Fruit fly (Drosophila melanogaster) whole organism, embryonic: ENCODE results near the gene CG34292.

ENCODE experiments used
- ATbp ChIP-seq: fragments of 200-800 bp; sonication (Bioruptor generic); optimal IDR thresholded peaks from 2 replicates; lab custom pipeline; 2017; ENCODE audit warnings: missing biosample characterization, mild to moderate bottlenecking, missing genetic modification characterization, missing genetic modification reagents
- Aef1 ChIP-seq: fragments of 200-800 bp; sonication (Bioruptor generic); IDR thresholded peaks from 3 replicates; pipeline ENCODE4 v1.3.6; 2022; ENCODE audit warnings: missing biosample characterization, missing genetic modification characterization
- CG10543 ChIP-seq: fragments of 200-800 bp; sonication (Bioruptor generic); optimal IDR thresholded peaks from 3 replicates; lab custom pipeline; 2017; ENCODE audit warnings: missing biosample characterization, mild to moderate bottlenecking, missing genetic modification characterization, moderate library complexity
- CG11560 ChIP-seq: fragments of 200-800 bp; sonication (Bioruptor generic); IDR thresholded peaks from 3 replicates; pipeline ENCODE4 v1.3.6; 2022; ENCODE audit warnings: missing biosample characterization, missing genetic modification characterization
- CG11695 ChIP-seq: fragments of 200-800 bp; sonication (Bioruptor generic); IDR thresholded peaks from 3 replicates; pipeline ENCODE4 v1.3.6; 2022; ENCODE audit warnings: missing biosample characterization, missing genetic modification characterization
- CG13894 ChIP-seq: fragments of 200-800 bp; sonication (Bioruptor generic); optimal IDR thresholded peaks from 3 replicates; lab custom pipeline; 2018; ENCODE audit warnings: missing biosample characterization, mild to moderate bottlenecking, missing genetic modification characterization, moderate library complexity
- CG14050 ChIP-seq: fragments of 200-800 bp; sonication (Bioruptor generic); IDR thresholded peaks from 3 replicates; pipeline ENCODE4 v1.3.6; 2022; ENCODE audit warnings: missing biosample characterization, missing genetic modification characterization
- CG15696 ChIP-seq: fragments of 200-800 bp; sonication (Bioruptor generic); optimal IDR thresholded peaks from 2 replicates; lab custom pipeline; 2019; ENCODE audit warnings: missing biosample characterization, mild to moderate bottlenecking, missing genetic modification characterization, moderate library complexity
- CG18476 ChIP-seq: fragments of 200-800 bp; sonication (Bioruptor generic); optimal IDR thresholded peaks from 2 replicates; lab custom pipeline; 2016; ENCODE audit warnings: missing biosample characterization, mild to moderate bottlenecking, missing genetic modification characterization
- CG2199 ChIP-seq: fragments of 200-800 bp; sonication (Bioruptor generic); IDR thresholded peaks from 3 replicates; pipeline ENCODE4 v1.3.6; 2022; ENCODE audit warnings: missing biosample characterization, missing genetic modification characterization
- CG2678 ChIP-seq: fragments of 200-800 bp; sonication (Bioruptor generic); optimal IDR thresholded peaks from 3 replicates; lab custom pipeline; 2019; ENCODE audit warnings: missing biosample characterization, mild to moderate bottlenecking, missing genetic modification characterization, moderate library complexity
- CG34422 ChIP-seq: fragments of 200-800 bp; sonication (Bioruptor generic); IDR thresholded peaks from 3 replicates; pipeline ENCODE4 v1.3.6; 2022; ENCODE audit warnings: missing biosample characterization, missing genetic modification characterization
- CG4617 ChIP-seq: fragments of 200-800 bp; sonication (Bioruptor generic); optimal IDR thresholded peaks from 3 replicates; lab custom pipeline; 2016; ENCODE audit warnings: missing biosample characterization, missing genetic modification characterization, borderline replicate concordance
- CG6791 ChIP-seq: fragments of 200-800 bp; sonication (Bioruptor generic); IDR thresholded peaks from 3 replicates; pipeline ENCODE4 v1.3.6; 2022; ENCODE audit warnings: missing biosample characterization, missing genetic modification characterization; ENCODE audit not compliant: partially characterized antibody
- CG7556 ChIP-seq: fragments of 200-800 bp; sonication (Bioruptor generic); optimal IDR thresholded peaks from 2 replicates; lab custom pipeline; 2017; ENCODE audit warnings: missing biosample characterization, mild to moderate bottlenecking, missing genetic modification characterization
- CkIIα-i1 ChIP-seq: fragments of 200-800 bp; sonication (Bioruptor generic); IDR thresholded peaks from 2 replicates; pipeline ENCODE4 v1.3.6; 2022; ENCODE audit warnings: missing biosample characterization, missing genetic modification characterization
- Dll ChIP-seq: fragments of 200-800 bp; sonication (Bioruptor generic); IDR thresholded peaks from 4 replicates; pipeline ENCODE4 v1.3.6; 2022; ENCODE audit warnings: missing biosample characterization, missing genetic modification characterization; ENCODE audit not compliant: partially characterized antibody
- Eip74EF ChIP-seq, 2 experiments: fragments of 200-800 bp in 1 of 2; fragments of >200 bp in 1 of 2; sonication (Bioruptor generic) in 1 of 2; optimal IDR thresholded peaks; 2 replicates each; lab custom pipeline; 2017 to 2019; ENCODE audit warnings: missing biosample characterization in 2 of 2, missing genetic modification characterization in 2 of 2, mild to moderate bottlenecking in 1 of 2, moderate library complexity in 1 of 2
- Fer2 ChIP-seq: fragments of 200-800 bp; sonication (Bioruptor generic); optimal IDR thresholded peaks from 2 replicates; lab custom pipeline; 2018; ENCODE audit warnings: missing biosample characterization, mild to moderate bottlenecking, missing genetic modification characterization, moderate library complexity
- Hr51 ChIP-seq, 2 experiments: fragments of 200-800 bp; sonication (Bioruptor generic); optimal IDR thresholded peaks; 2 replicates in 1 of 2; 3 replicates in 1 of 2; lab custom pipeline; 2016 to 2018; ENCODE audit warnings: missing biosample characterization in 2 of 2, missing genetic modification characterization in 2 of 2, mild to moderate bottlenecking in 1 of 2, moderate library complexity in 1 of 2
- Hr78 ChIP-seq, 2 experiments: fragments of 200-800 bp in 1 of 2; fragments of >200 bp in 1 of 2; sonication (Bioruptor generic) in 1 of 2; optimal IDR thresholded peaks; 2 replicates each; lab custom pipeline; 2017 to 2019; ENCODE audit warnings: missing biosample characterization in 2 of 2, missing genetic modification characterization in 2 of 2, mild to moderate bottlenecking in 1 of 2, moderate library complexity in 1 of 2
- Jarid2 ChIP-seq: fragments of 200-800 bp; sonication (Bioruptor generic); optimal IDR thresholded peaks from 3 replicates; lab custom pipeline; 2017; ENCODE audit warnings: mild to moderate bottlenecking, missing biosample characterization, missing genetic modification reagents, missing genetic modification characterization
- Kr ChIP-seq: fragments of 200-800 bp; sonication (Bioruptor generic); optimal IDR thresholded peaks from 2 replicates; lab custom pipeline; 2017; ENCODE audit warnings: missing biosample characterization, mild to moderate bottlenecking, missing genetic modification characterization
- NfI ChIP-seq: fragments of 200-800 bp; sonication (Bioruptor generic); optimal IDR thresholded peaks from 3 replicates; lab custom pipeline; 2018; ENCODE audit warnings: missing biosample characterization, mild to moderate bottlenecking, missing genetic modification characterization, moderate library complexity
- Oaz ChIP-seq: fragments of 200-800 bp; sonication (Bioruptor generic); IDR thresholded peaks from 2 replicates; pipeline ENCODE4 v1.3.6; 2022; ENCODE audit warnings: missing biosample characterization, missing genetic modification characterization
- Pdp1 ChIP-seq, 2 experiments: fragments of 200-800 bp; sonication (Bioruptor generic); optimal IDR thresholded peaks; 3 replicates each; lab custom pipeline; 2016; ENCODE audit warnings: missing biosample characterization in 2 of 2, missing genetic modification characterization in 2 of 2, mild to moderate bottlenecking in 1 of 2, moderate library complexity in 1 of 2
- Ptx1 ChIP-seq: fragments of 200-800 bp; sonication (Bioruptor generic); IDR thresholded peaks from 2 replicates; pipeline ENCODE4 v1.3.6; 2022; ENCODE audit warnings: missing biosample characterization, missing genetic modification characterization
- Xbp1 ChIP-seq: fragments of 200-800 bp; sonication (Bioruptor generic); optimal IDR thresholded peaks from 3 replicates; lab custom pipeline; 2016; ENCODE audit warnings: missing biosample characterization, mild to moderate bottlenecking, missing genetic modification characterization
- ara ChIP-seq: fragments of 200-800 bp; sonication (Bioruptor generic); IDR thresholded peaks from 2 replicates; pipeline ENCODE4 v1.3.6; 2022; ENCODE audit warnings: missing biosample characterization, missing genetic modification characterization
- ci ChIP-seq: fragments of 200-800 bp; sonication (Bioruptor generic); IDR thresholded peaks from 3 replicates; pipeline ENCODE4 v1.3.6; 2022; ENCODE audit warnings: missing biosample characterization, missing genetic modification characterization
- crc ChIP-seq: fragments of 200-800 bp; sonication (Bioruptor generic); optimal IDR thresholded peaks from 2 replicates; lab custom pipeline; 2016; ENCODE audit warnings: missing biosample characterization, missing genetic modification characterization
- crp ChIP-seq, 2 experiments: fragments of 200-800 bp; sonication (Bioruptor generic); optimal IDR thresholded peaks; 2 replicates in 1 of 2; 3 replicates in 1 of 2; lab custom pipeline; 2017; ENCODE audit warnings: missing biosample characterization in 2 of 2, missing genetic modification characterization in 2 of 2, mild to moderate bottlenecking in 1 of 2, moderate library complexity in 1 of 2
- dmrt99B ChIP-seq: fragments of 200-800 bp; sonication (Bioruptor generic); optimal IDR thresholded peaks from 2 replicates; lab custom pipeline; 2018; ENCODE audit warnings: missing biosample characterization, mild to moderate bottlenecking, missing genetic modification characterization, moderate library complexity
- dysf ChIP-seq: fragments of 200-800 bp; sonication (Bioruptor generic); IDR thresholded peaks from 3 replicates; pipeline ENCODE4 v1.3.6; 2022; ENCODE audit warnings: missing biosample characterization, missing genetic modification characterization
- fd3F ChIP-seq: fragments of 200-800 bp; sonication (Bioruptor generic); optimal IDR thresholded peaks from 2 replicates; lab custom pipeline; 2018; ENCODE audit warnings: missing biosample characterization, mild to moderate bottlenecking, missing genetic modification characterization, moderate library complexity
- fd96Cb ChIP-seq: fragments of 200-800 bp; sonication (Bioruptor generic); optimal IDR thresholded peaks from 2 replicates; lab custom pipeline; 2018; ENCODE audit warnings: missing biosample characterization, mild to moderate bottlenecking, missing genetic modification characterization, moderate library complexity
- kni ChIP-seq: fragments of 200-800 bp; sonication (Bioruptor generic); optimal IDR thresholded peaks from 3 replicates; lab custom pipeline; 2017; ENCODE audit warnings: mild to moderate bottlenecking, missing biosample characterization, missing genetic modification reagents, missing genetic modification characterization
- luna ChIP-seq: fragments of 200-800 bp; sonication (Bioruptor generic); optimal IDR thresholded peaks from 2 replicates; lab custom pipeline; 2016; ENCODE audit warnings: missing biosample characterization, missing genetic modification characterization
- nom ChIP-seq: fragments of 200-800 bp; sonication (Bioruptor generic); optimal IDR thresholded peaks from 2 replicates; lab custom pipeline; 2017; ENCODE audit warnings: missing biosample characterization, missing genetic modification characterization, mild to moderate bottlenecking, moderate library complexity, missing genetic modification reagents
- pan ChIP-seq, 4 experiments: fragments of >200 bp in 3 of 4; fragments of 200-800 bp in 1 of 4; sonication (Bioruptor generic) in 1 of 4; optimal IDR thresholded peaks in 3 of 4; IDR thresholded peaks in 1 of 4; 2 replicates each; pipeline versions ENCODE4 v1.3.6 to Lab custom; 2017 to 2022; ENCODE audit warnings: missing biosample characterization in 2 of 4, missing genetic modification characterization in 2 of 4, mixed read lengths in 1 of 4
- pho ChIP-seq: fragments of 200-800 bp; sonication (Bioruptor generic); optimal IDR thresholded peaks from 2 replicates; lab custom pipeline; 2016; ENCODE audit warnings: missing biosample characterization, missing genetic modification characterization
- pnt ChIP-seq: fragments of 200-800 bp; sonication (Bioruptor generic); optimal IDR thresholded peaks from 3 replicates; lab custom pipeline; 2016; ENCODE audit warnings: missing biosample characterization, missing genetic modification characterization
- repo ChIP-seq: fragments of 200-800 bp; sonication (Bioruptor generic); optimal IDR thresholded peaks from 2 replicates; lab custom pipeline; 2016; ENCODE audit warnings: missing biosample characterization, missing genetic modification characterization
- sens ChIP-seq: fragments of 200-800 bp; sonication (Bioruptor generic); peaks from one replicate; lab custom pipeline; 2016; ENCODE audit warnings: missing biosample characterization, missing genetic modification characterization
- sob ChIP-seq: fragments of 200-800 bp; sonication (Bioruptor generic); IDR thresholded peaks from 2 replicates; pipeline ENCODE4 v1.3.6; 2022; ENCODE audit warnings: missing biosample characterization, missing genetic modification characterization
- z ChIP-seq: fragments of 200-800 bp; sonication (Bioruptor generic); IDR thresholded peaks from 3 replicates; pipeline ENCODE4 v1.3.6; 2022; ENCODE audit warnings: missing biosample characterization, missing genetic modification characterization

CG34292 gene

DNA sequence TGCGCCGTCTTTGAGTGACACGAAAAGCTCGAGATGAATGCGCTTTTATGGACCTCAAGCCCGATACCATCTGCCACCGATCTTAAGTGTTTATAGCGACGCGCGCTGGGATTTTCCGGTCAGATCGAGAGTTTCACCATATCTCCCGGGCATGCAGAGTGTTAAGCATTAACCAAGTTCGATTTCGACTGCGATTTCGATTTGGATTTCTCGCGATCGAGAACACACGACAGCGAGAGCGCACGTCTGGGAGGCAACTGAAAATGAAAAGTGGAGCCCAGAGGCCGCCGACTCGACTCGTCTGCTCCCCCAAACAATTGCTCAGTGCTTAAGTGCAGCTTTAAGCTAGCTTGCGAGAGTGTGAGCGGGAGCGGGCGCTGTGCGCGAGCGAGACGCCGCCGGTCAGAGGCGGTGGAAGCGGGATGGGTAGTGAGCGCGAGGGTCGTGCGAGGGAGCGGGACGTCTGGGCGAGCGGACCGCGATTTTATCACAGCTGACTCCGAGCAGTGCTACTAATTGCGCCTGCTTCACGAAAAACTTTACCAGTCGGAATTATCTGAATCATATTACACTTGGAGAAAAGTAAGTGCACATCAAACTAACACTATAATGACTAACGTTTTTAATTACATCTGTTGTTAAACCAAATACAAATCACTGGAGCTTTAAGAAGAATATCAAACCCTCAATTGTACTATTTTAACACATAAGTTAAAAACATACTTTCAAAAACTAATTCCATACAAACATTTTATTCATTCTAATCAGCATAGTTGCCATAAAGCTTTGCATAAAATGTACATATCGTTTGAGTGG is 8.0 kb downstream of the CG34292 start, which contains the start of gene spz (continued):
- TF ChIP-seq pnt (GFP tag; lab: Kevin White, UChicago) (no peak), CG4617 (GFP tag; lab: Kevin White, UChicago) (no peak), CG11695 (peak; percentile 54; the same call in 1 of the 3 replicates), CG14050 (no peak), z (GFP tag; lab: Robert Waterston, UW) (0 out of 3 replicates have a peak, but pooled peaks have one; percentile 36), CG34422 (GFP tag; lab: Robert Waterston, UW) (0 out of 3 replicates have a peak, but pooled peaks have one; percentile 48), fd3F (GFP tag; lab: Kevin White, UChicago) (no peak), dysf (no peak), CkIIα-i1 (no peak), pan (optimal IDR thresholded peaks at IDR 0.05; lab: Kevin White, UChicago) (no peak), pan (GFP tag; optimal IDR thresholded peaks at IDR 0.05 in 1 of 2, IDR thresholded peaks at IDR 0.05 in 1 of 2) (peak in 1 of 2 experiments; percentile 29), Fer2 (tag; lab: Kevin White, UChicago) (no peak), Xbp1 (GFP tag; lab: Kevin White, UChicago) (peak; percentile 32), CG7556 (GFP tag; lab: Kevin White, UChicago) (no peak), crc (GFP tag; lab: Kevin White, UChicago) (no peak), CG15696 (tag; lab: Kevin White, UChicago) (no peak), CG13894 (peak; percentile 73), Hr78 (GFP tag; optimal IDR thresholded peaks at IDR 0.05; lab: Kevin White, UChicago) (peak in 1 of 2 experiments; percentile 4), CG6791 (GFP tag; lab: Robert Waterston, UW) (0 out of 3 replicates have a peak, but pooled peaks have one; percentile 26), CG18476 (GFP tag; lab: Kevin White, UChicago) (no peak), Pdp1 (GFP tag; optimal IDR thresholded peaks at IDR 0.05; lab: Kevin White, UChicago) (no peak), crp (GFP tag; optimal IDR thresholded peaks at IDR 0.05; lab: Kevin White, UChicago) (peak in 1 of 2 experiments; percentile 40), fd96Cb (tag; lab: Kevin White, UChicago) (peak; percentile 6), ara (no peak), ATbp (GFP tag; lab: Kevin White, UChicago) (peak; percentile 37), Ptx1 (GFP tag; lab: Robert Waterston, UW) (peak; percentile 40; the same call in 1 of the 2 replicates), pho (GFP tag; lab: Kevin White, UChicago) (peak; percentile 12), CG10543 (GFP tag; lab: Kevin White, UChicago) (peak; percentile 73), CG11560 (tag; lab: Robert Waterston, UW) (no peak), kni (GFP tag; lab: Kevin White, UChicago) (peak; percentile 9), Oaz (GFP tag; lab: Robert Waterston, UW) (no peak), Eip74EF (GFP tag; optimal IDR thresholded peaks at IDR 0.05; lab: Kevin White, UChicago) (no peak), Aef1 (GFP tag; lab: Robert Waterston, UW) (no peak), dmrt99B (tag; lab: Kevin White, UChicago) (peak; percentile 64), NfI (GFP tag; lab: Kevin White, UChicago) (peak; percentile 4), Kr (GFP tag; lab: Kevin White, UChicago) (no peak), sob (peak; percentile 51; the same call in 1 of the 2 replicates), Dll (GFP tag; lab: Robert Waterston, UW) (no peak), luna (GFP tag; lab: Kevin White, UChicago) (no peak), CG2199 (no peak), ci (GFP tag; lab: Robert Waterston, UW) (no peak), repo (GFP tag; lab: Kevin White, UChicago) (peak; percentile 14), Hr51 (GFP tag; optimal IDR thresholded peaks at IDR 0.05; lab: Kevin White, UChicago) (peak in 1 of 2 experiments; percentile 44), nom (GFP tag; lab: Kevin White, UChicago) (peak; percentile 2), sens (GFP tag; lab: Kevin White, UChicago) (peak; percentile 46), Jarid2 (GFP tag; lab: Kevin White, UChicago) (peak; percentile 78), CG2678 (tag; lab: Kevin White, UChicago) (peak; percentile 24)
